Worm (Caenorhabditis elegans): Measurements from ENCODE around the gene daf-10.

- no peak for TF ChIP-seq hmg-4 (GFP tag; optimal IDR thresholded peaks at IDR 0.05)
- TF ChIP-seq ama-1 (optimal IDR thresholded peaks at IDR 0.05) = no peak
- no peak for TF ChIP-seq flt-1 (GFP tag; IDR thresholded peaks at IDR 0.05)
- TF ChIP-seq hnd-1 (tag; optimal IDR thresholded peaks at IDR 0.05) = no peak
- TF ChIP-seq tra-4 (tag; optimal IDR thresholded peaks at IDR 0.05) = no peak
- no peak for TF ChIP-seq ceh-36 (tag; optimal IDR thresholded peaks at IDR 0.05)
- TF ChIP-seq tbx-37 (GFP tag; conservative IDR thresholded peaks at IDR 0.05) = no peak
- TF ChIP-seq ceh-13 (GFP tag; optimal IDR thresholded peaks at IDR 0.05) = no peak
Observed at ce11 chrIV:9112019-9112418, 34.0 kb downstream of the daf-10 start.
